Worm (Caenorhabditis elegans): ENCODE results near the gene tbx-36.

Gene tbx-36

DNA sequence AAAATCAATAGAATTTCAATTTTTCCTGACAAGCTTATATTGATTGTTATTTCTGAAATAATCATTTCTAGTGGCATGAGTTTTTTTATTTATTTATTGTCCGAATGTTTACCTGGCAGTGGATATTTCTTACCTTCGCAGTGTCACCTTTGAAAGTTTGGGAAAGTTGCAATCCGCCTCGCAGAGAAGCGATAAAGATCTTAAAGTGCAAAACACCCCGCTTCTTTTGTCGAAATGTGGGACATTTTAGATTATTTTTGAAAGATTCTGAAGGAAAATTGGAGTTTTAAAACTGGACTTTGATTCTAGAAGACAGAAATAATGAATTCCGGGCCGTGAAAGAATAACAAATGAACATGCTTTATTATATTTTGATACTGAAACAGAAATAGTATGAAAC lies 41.6 kb upstream of the tbx-36 start:
- no peak for TF ChIP-seq ztf-11 (tag; optimal IDR thresholded peaks at IDR 0.05)
- TF ChIP-seq F26F4.8 (GFP tag; conservative IDR thresholded peaks at IDR 0.05) = no peak
- TF ChIP-seq F10B5.3 (tag; optimal IDR thresholded peaks at IDR 0.05) = no peak
- no peak for TF ChIP-seq aha-1 (tag)
- TF ChIP-seq ceh-28 (tag; optimal IDR thresholded peaks at IDR 0.05) = no peak
- no peak for TF ChIP-seq mxl-2 (GFP tag; conservative IDR thresholded peaks at IDR 0.05)
- no peak for TF ChIP-seq nhr-41 (GFP tag; IDR thresholded peaks at IDR 0.05)
- no peak for TF ChIP-seq F49E8.2 (tag; optimal IDR thresholded peaks at IDR 0.05; ENCODE audit: borderline replicate concordance)
- TF ChIP-seq fkh-10 (GFP tag; optimal IDR thresholded peaks at IDR 0.05) = no peak
- no peak for TF ChIP-seq nhr-25 (tag; optimal IDR thresholded peaks at IDR 0.05; ENCODE audit: borderline replicate concordance, insufficient read depth)
- no peak for TF ChIP-seq ceh-32 (tag; optimal IDR thresholded peaks at IDR 0.05; ENCODE audit: poor library complexity)
- TF ChIP-seq zfp-2 (tag; optimal IDR thresholded peaks at IDR 0.05) = no peak
- no peak for TF ChIP-seq lin-38 (GFP tag; IDR thresholded peaks at IDR 0.05)
- no peak for TF ChIP-seq unc-130 (GFP tag; optimal IDR thresholded peaks at IDR 0.05)
- TF ChIP-seq sdz-12 (GFP tag; optimal IDR thresholded peaks at IDR 0.05) = no peak
- TF ChIP-seq mdt-29 (GFP tag; IDR thresholded peaks at IDR 0.05) = no peak
- no peak for TF ChIP-seq dmd-9 (GFP tag; IDR thresholded peaks at IDR 0.05)

DNA sequence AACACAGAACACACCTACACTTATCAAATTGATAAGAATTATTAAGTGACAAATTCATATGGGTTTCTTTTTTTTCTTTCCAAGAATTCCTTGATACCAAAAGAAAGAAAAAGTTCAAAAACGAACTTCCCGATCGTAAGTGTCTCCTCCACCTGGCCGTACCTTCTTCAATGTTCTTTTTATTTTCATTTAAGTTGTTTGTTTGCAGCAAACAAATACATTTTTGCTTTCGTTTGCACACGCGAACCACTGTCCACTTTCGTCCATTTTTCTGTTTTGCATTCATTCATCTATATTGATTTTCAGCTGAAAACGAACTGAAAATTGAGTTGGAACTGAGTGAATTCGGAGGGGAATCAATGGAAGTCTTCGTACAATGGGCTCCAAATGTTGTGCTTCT lies 38.6 kb upstream of the tbx-36 start, which contains the start of gene VZK822L.2:
TSS of gene VZK822L.2 (plus strand) at position 301 of the 400 bp plus-strand sequence.
- peak; percentile 33; the same call in 1 of the 2 replicates for TF ChIP-seq dmd-6 (GFP tag; IDR thresholded peaks at IDR 0.05)
- TF ChIP-seq unc-62 (GFP tag; optimal IDR thresholded peaks at IDR 0.05 in 1 of 2) = peak in 1 of 2 experiments; percentile 18
- no peak for TF ChIP-seq unc-62 (tag; optimal IDR thresholded peaks at IDR 0.05)
- no peak for TF ChIP-seq lim-7 (GFP tag; IDR thresholded peaks at IDR 0.05)
- TF ChIP-seq aha-1 (tag) = peak; percentile 43
- no peak for TF ChIP-seq ceh-62 (tag; optimal IDR thresholded peaks at IDR 0.05)
- no peak for TF ChIP-seq egl-43 (GFP tag; IDR thresholded peaks at IDR 0.05)
- TF ChIP-seq daf-16 (GFP tag; optimal IDR thresholded peaks at IDR 0.05) = no peak
- TF ChIP-seq daf-16 (tag; optimal IDR thresholded peaks at IDR 0.05) = peak; percentile 17
- peak; percentile 23 for TF ChIP-seq nhr-28 (tag; optimal IDR thresholded peaks at IDR 0.05)
- TF ChIP-seq lir-3 (tag; optimal IDR thresholded peaks at IDR 0.05) = no peak
- no peak for TF ChIP-seq snpc-4 (tag; optimal IDR thresholded peaks at IDR 0.05)
- TF ChIP-seq tag-97 (GFP tag; IDR thresholded peaks at IDR 0.05) = no peak
- TF ChIP-seq mep-1 (tag; optimal IDR thresholded peaks at IDR 0.05) = no peak
- peak; percentile 40 for TF ChIP-seq pqm-1 (tag; optimal IDR thresholded peaks at IDR 0.05)
- TF ChIP-seq nhr-237 (tag; optimal IDR thresholded peaks at IDR 0.05) = no peak

DNA sequence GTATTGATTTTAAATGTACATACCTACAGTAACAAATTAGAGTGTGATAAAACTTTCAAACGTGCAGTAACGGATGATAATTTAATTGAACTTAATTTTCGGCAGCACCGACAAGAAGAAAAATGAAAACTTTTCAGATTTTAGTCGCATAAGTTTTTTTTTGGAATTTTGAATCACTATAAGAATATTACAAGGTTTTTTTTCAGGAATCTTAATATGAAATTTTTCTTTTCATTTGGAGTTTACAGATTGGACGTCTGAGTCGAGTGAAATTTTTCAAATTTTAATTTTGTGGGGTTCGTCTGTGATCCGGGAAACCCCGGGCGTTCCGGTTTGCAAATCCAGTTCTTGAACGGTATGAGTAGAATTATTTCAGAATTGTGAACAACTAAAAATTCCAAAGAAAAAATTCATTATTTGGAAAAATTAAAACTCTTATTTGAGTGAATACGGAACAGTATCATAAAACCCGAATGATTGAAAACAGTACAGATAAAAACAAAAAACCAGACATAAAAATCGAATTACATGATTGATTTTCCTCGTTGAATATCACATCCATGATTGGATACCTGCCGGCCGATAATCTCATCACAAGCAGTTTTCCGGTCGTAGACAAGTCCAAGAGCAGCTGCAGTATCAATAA lies 37.0 kb upstream of the tbx-36 start:
- TF ChIP-seq nhr-10 (tag; optimal IDR thresholded peaks at IDR 0.05) (peak; percentile 20), hlh-11 (tag; optimal IDR thresholded peaks at IDR 0.05) (peak; percentile 29), gei-8 (GFP tag; optimal IDR thresholded peaks at IDR 0.05) (no peak), ceh-62 (tag; optimal IDR thresholded peaks at IDR 0.05) (no peak), egl-43 (GFP tag; IDR thresholded peaks at IDR 0.05) (no peak), jun-1 (tag; optimal IDR thresholded peaks at IDR 0.05) (no peak), ztf-7 (tag; optimal IDR thresholded peaks at IDR 0.05) (no peak), D1046.2 (GFP tag; IDR thresholded peaks at IDR 0.05) (no peak), aly-2 (tag; optimal IDR thresholded peaks at IDR 0.05) (no peak), T26A8.4 (GFP tag; IDR thresholded peaks at IDR 0.05) (peak; percentile 81), daf-16 (GFP tag; optimal IDR thresholded peaks at IDR 0.05) (no peak), daf-16 (tag; optimal IDR thresholded peaks at IDR 0.05) (peak; percentile 42), F26F4.8 (GFP tag; conservative IDR thresholded peaks at IDR 0.05) (no peak), pqm-1 (tag; optimal IDR thresholded peaks at IDR 0.05) (no peak), unc-130 (GFP tag; optimal IDR thresholded peaks at IDR 0.05) (no peak), Y5F2A.4 (GFP tag; optimal IDR thresholded peaks at IDR 0.05) (no peak), set-16 (GFP tag; IDR thresholded peaks at IDR 0.05) (no peak), mxl-2 (GFP tag; conservative IDR thresholded peaks at IDR 0.05) (no peak), attf-4 (tag; optimal IDR thresholded peaks at IDR 0.05) (no peak), R02D3.7 (tag; optimal IDR thresholded peaks at IDR 0.05) (no peak), ama-1 (optimal IDR thresholded peaks at IDR 0.05) (no peak), Y48G9A.11 (GFP tag; IDR thresholded peaks at IDR 0.05) (no peak), nhr-6 (tag; optimal IDR thresholded peaks at IDR 0.05) (no peak), arid-1 (GFP tag; conservative IDR thresholded peaks at IDR 0.05) (0 out of 2 replicates have a peak, but pooled peaks have one; percentile 25), saeg-2 (GFP tag; IDR thresholded peaks at IDR 0.05) (no peak), Y75B8A.6 (GFP tag; IDR thresholded peaks at IDR 0.05) (peak; percentile 86; the same call in 1 of the 2 replicates)

All from whole organism, L4 larva.